Worm (Caenorhabditis elegans) whole organism, L4 larva: Measurements from ENCODE around the gene K10B2.4.
A peak's percentile ranks its signal among the peaks of the same experiment; 100 is the strongest.

Experiments used
- F37D6.2 ChIP-seq: sonication (generic microtip); optimal IDR thresholded peaks from 2 replicates; lab custom pipeline; 2016; ENCODE audit warnings: mild to moderate bottlenecking, missing genetic modification characterization, missing compliant biosample characterization
- F44E2.7 ChIP-seq: fragments of 200-800 bp; sonication (Bioruptor generic); IDR thresholded peaks from 2 replicates; pipeline ENCODE4 v2.1.2; 2022; ENCODE audit warnings: missing genetic modification characterization, missing compliant biosample characterization
- R02D3.7 ChIP-seq: fragments of 150-350 bp; sonication (generic microtip); optimal IDR thresholded peaks from 3 replicates; lab custom pipeline; 2014; ENCODE audit warnings: missing biosample characterization, missing genetic modification characterization
- T20F7.1 ChIP-seq: fragments of 200-800 bp; sonication (Bioruptor generic); optimal IDR thresholded peaks from 2 replicates; lab custom pipeline; 2018; ENCODE audit warnings: mild to moderate bottlenecking, missing genetic modification characterization, missing compliant biosample characterization
- Y105C5A.15 ChIP-seq: fragments of 200-800 bp; sonication (Bioruptor generic); IDR thresholded peaks from 2 replicates; pipeline ENCODE4 v1.3.6; 2022; ENCODE audit warnings: missing genetic modification characterization, missing compliant biosample characterization
- ZK546.5 ChIP-seq, 2 experiments: sonication (generic microtip); optimal IDR thresholded peaks; 2 replicates each; lab custom pipeline; 2017; ENCODE audit warnings: missing biosample characterization in 2 of 2, missing genetic modification characterization in 2 of 2
- aha-1 ChIP-seq: fragments of 150-350 bp; peaks from one replicate; lab custom pipeline; 2014; ENCODE audit warnings: missing biosample characterization, missing genetic modification characterization
- attf-4 ChIP-seq: sonication (generic microtip); optimal IDR thresholded peaks from 3 replicates; lab custom pipeline; 2017; ENCODE audit warnings: missing biosample characterization, missing genetic modification characterization
- ceh-28 ChIP-seq: fragments of 150-350 bp; optimal IDR thresholded peaks from 2 replicates; lab custom pipeline; 2014; ENCODE audit warnings: missing biosample characterization, missing genetic modification reagents, missing genetic modification characterization
- cey-2 ChIP-seq: sonication (generic microtip); optimal IDR thresholded peaks from 3 replicates; lab custom pipeline; 2017; ENCODE audit warnings: missing genetic modification characterization, mild to moderate bottlenecking, missing compliant biosample characterization, antibody characterized with exemption, borderline replicate concordance; ENCODE audit not compliant: insufficient read depth
- ctbp-1 ChIP-seq: fragments of 200-800 bp; sonication (Bioruptor generic); IDR thresholded peaks from 2 replicates; pipeline ENCODE4 v1.3.6; 2022; ENCODE audit warnings: missing genetic modification reagents, missing genetic modification characterization, missing compliant biosample characterization
- daf-12 ChIP-seq: fragments of 150-350 bp; optimal IDR thresholded peaks from 2 replicates; lab custom pipeline; 2014; ENCODE audit warnings: missing biosample characterization, missing genetic modification reagents, missing genetic modification characterization
- daf-16 ChIP-seq, 3 experiments: sonication (generic microtip); optimal IDR thresholded peaks; 2 replicates each; lab custom pipeline; 2016 to 2017; ENCODE audit warnings: missing genetic modification characterization in 3 of 3, missing genetic modification reagents in 3 of 3, mild to moderate bottlenecking in 2 of 3, missing compliant biosample characterization in 2 of 3, missing biosample characterization in 1 of 3, moderate library complexity in 1 of 3
- dmd-6 ChIP-seq: fragments of 200-800 bp; sonication (Bioruptor generic); IDR thresholded peaks from 2 replicates; pipeline ENCODE4 v1.3.6; 2022; ENCODE audit warnings: missing genetic modification reagents, missing genetic modification characterization, missing compliant biosample characterization
- dmd-8 ChIP-seq: fragments of 200-800 bp; sonication (Bioruptor generic); IDR thresholded peaks from 2 replicates; pipeline ENCODE4 v1.3.6; 2022; ENCODE audit warnings: missing genetic modification characterization, missing compliant biosample characterization
- dmd-9 ChIP-seq: fragments of 200-800 bp; sonication (Bioruptor generic); IDR thresholded peaks from 2 replicates; pipeline ENCODE4 v1.3.6; 2022; ENCODE audit warnings: missing genetic modification reagents, missing genetic modification characterization, missing compliant biosample characterization
- duxl-1 ChIP-seq: sonication (generic microtip); optimal IDR thresholded peaks from 2 replicates; lab custom pipeline; 2016; ENCODE audit warnings: mild to moderate bottlenecking, missing genetic modification characterization, moderate library complexity, missing compliant biosample characterization; ENCODE audit not compliant: poor library complexity
- egl-27 ChIP-seq: sonication (generic microtip); optimal IDR thresholded peaks from 3 replicates; lab custom pipeline; 2017; ENCODE audit warnings: missing biosample characterization, missing genetic modification reagents, missing genetic modification characterization
- egl-43 ChIP-seq: fragments of 200-800 bp; sonication (Bioruptor generic); IDR thresholded peaks from 2 replicates; pipeline ENCODE4 v1.3.6; 2022; ENCODE audit warnings: missing genetic modification reagents, missing genetic modification characterization, missing compliant biosample characterization
- gei-8 ChIP-seq: fragments of 200-800 bp; sonication (Bioruptor generic); optimal IDR thresholded peaks from 2 replicates; lab custom pipeline; 2018; ENCODE audit warnings: mild to moderate bottlenecking, missing genetic modification characterization, missing compliant biosample characterization
- hlh-11 ChIP-seq: fragments of 200-800 bp; sonication (Bioruptor generic); optimal IDR thresholded peaks from 2 replicates; lab custom pipeline; 2018; ENCODE audit warnings: mild to moderate bottlenecking, missing genetic modification characterization, missing compliant biosample characterization
- hlh-30 ChIP-seq: sonication (generic microtip); optimal IDR thresholded peaks from 2 replicates; lab custom pipeline; 2017; ENCODE audit warnings: antibody characterized with exemption, mild to moderate bottlenecking, missing genetic modification characterization, missing compliant biosample characterization; ENCODE audit not compliant: insufficient read depth
- jun-1 ChIP-seq: fragments of 150-350 bp; optimal IDR thresholded peaks from 2 replicates; lab custom pipeline; 2014; ENCODE audit warnings: missing biosample characterization, missing genetic modification reagents, missing genetic modification characterization
- lim-7 ChIP-seq: fragments of 200-800 bp; sonication (Bioruptor generic); IDR thresholded peaks from 2 replicates; pipeline ENCODE4 v1.3.6; 2022; ENCODE audit warnings: missing genetic modification characterization, missing compliant biosample characterization
- lsy-2 ChIP-seq, 2 experiments: fragments of 150-350 bp in 1 of 2; sonication (generic microtip) in 1 of 2; optimal IDR thresholded peaks; 2 replicates each; lab custom pipeline; 2014 to 2017; ENCODE audit warnings: missing biosample characterization in 2 of 2, missing genetic modification characterization in 2 of 2
- madf-9 ChIP-seq: fragments of 200-800 bp; sonication (Bioruptor generic); conservative IDR thresholded peaks from 2 replicates; pipeline ENCODE4 v1.3.6; 2022; ENCODE audit warnings: missing genetic modification reagents, missing genetic modification characterization, missing compliant biosample characterization
- mdl-1 ChIP-seq, 2 experiments: fragments of 150-350 bp in 1 of 2; sonication (generic microtip) in 1 of 2; optimal IDR thresholded peaks; 2 replicates each; lab custom pipeline; 2014 to 2017; ENCODE audit warnings: missing biosample characterization in 2 of 2, missing genetic modification characterization in 2 of 2
- mes-2 ChIP-seq: sonication (generic microtip); optimal IDR thresholded peaks from 2 replicates; lab custom pipeline; 2016; ENCODE audit warnings: missing genotype, mild to moderate bottlenecking, missing genetic modification characterization, missing compliant biosample characterization; ENCODE audit not compliant: poor library complexity, severe bottlenecking
- mxl-2 ChIP-seq: fragments of 200-800 bp; sonication (Bioruptor generic); conservative IDR thresholded peaks from 2 replicates; pipeline ENCODE4 v1.3.6; 2022; ENCODE audit warnings: missing genetic modification reagents, missing genetic modification characterization, missing compliant biosample characterization
- mxl-3 ChIP-seq: fragments of 200-800 bp; sonication (Bioruptor generic); optimal IDR thresholded peaks from 2 replicates; lab custom pipeline; 2018; ENCODE audit warnings: mild to moderate bottlenecking, missing genetic modification characterization, missing compliant biosample characterization
- nhr-102 ChIP-seq: sonication (generic microtip); optimal IDR thresholded peaks from 2 replicates; lab custom pipeline; 2016; ENCODE audit warnings: mild to moderate bottlenecking, missing genetic modification characterization, moderate library complexity, missing compliant biosample characterization
- nhr-111 ChIP-seq: fragments of 200-800 bp; sonication (Bioruptor generic); optimal IDR thresholded peaks from 2 replicates; lab custom pipeline; 2018; ENCODE audit warnings: mild to moderate bottlenecking, missing genetic modification characterization, missing compliant biosample characterization
- nhr-25 ChIP-seq: sonication (generic microtip); optimal IDR thresholded peaks from 2 replicates; lab custom pipeline; 2017; ENCODE audit warnings: missing genetic modification characterization, mild to moderate bottlenecking, missing compliant biosample characterization, antibody characterized with exemption, moderate library complexity, borderline replicate concordance; ENCODE audit not compliant: insufficient read depth
- nhr-41 ChIP-seq: fragments of 200-800 bp; sonication (Bioruptor generic); IDR thresholded peaks from 2 replicates; pipeline ENCODE4 v1.3.6; 2022; ENCODE audit warnings: missing genetic modification reagents, missing genetic modification characterization, missing compliant biosample characterization
- nhr-6 ChIP-seq: fragments of 150-350 bp; optimal IDR thresholded peaks from 2 replicates; lab custom pipeline; 2014; ENCODE audit warnings: missing biosample characterization, missing genetic modification characterization
- pha-4 ChIP-seq, 2 experiments: fragments of 150-350 bp in 1 of 2; fragments of 200-800 bp in 1 of 2; sonication (Bioruptor generic) in 1 of 2; IDR thresholded peaks in 1 of 2; optimal IDR thresholded peaks in 1 of 2; 2 replicates each; pipeline versions ENCODE4 v1.3.6 to Lab custom; 2014 to 2022; ENCODE audit warnings: missing genetic modification characterization in 2 of 2, missing genetic modification reagents in 2 of 2, missing biosample characterization in 1 of 2, missing compliant biosample characterization in 1 of 2
- saeg-2 ChIP-seq: fragments of 200-800 bp; sonication (Bioruptor generic); IDR thresholded peaks from 2 replicates; pipeline ENCODE4 v1.3.6; 2022; ENCODE audit warnings: missing genetic modification reagents, missing genetic modification characterization, missing compliant biosample characterization
- set-16 ChIP-seq: fragments of 200-800 bp; sonication (Bioruptor generic); IDR thresholded peaks from 2 replicates; pipeline ENCODE4 v1.3.6; 2022; ENCODE audit warnings: missing genetic modification reagents, missing genetic modification characterization, missing compliant biosample characterization
- snpc-1.2 ChIP-seq: fragments of 200-800 bp; sonication (Bioruptor generic); IDR thresholded peaks from 2 replicates; pipeline ENCODE4 v1.3.6; 2022; ENCODE audit warnings: missing genetic modification reagents, missing genetic modification characterization, missing compliant biosample characterization
- spr-3 ChIP-seq: fragments of 200-800 bp; sonication (Bioruptor generic); optimal IDR thresholded peaks from 2 replicates; lab custom pipeline; 2018; ENCODE audit warnings: mild to moderate bottlenecking, missing genetic modification characterization, missing compliant biosample characterization
- unc-39 ChIP-seq: sonication (generic microtip); optimal IDR thresholded peaks from 2 replicates; lab custom pipeline; 2017; ENCODE audit warnings: missing biosample characterization, missing genetic modification characterization
- unc-62 ChIP-seq, 3 experiments: fragments of 150-350 bp in 1 of 3; sonication (generic microtip); optimal IDR thresholded peaks in 2 of 3; peaks in 1 of 3; 1 replicate in 1 of 3; 2 replicates in 2 of 3; lab custom pipeline; 2014 to 2017; ENCODE audit warnings: missing biosample characterization in 3 of 3, missing genetic modification characterization in 3 of 3, missing genetic modification reagents in 3 of 3, missing genotype in 1 of 3
- zag-1 ChIP-seq: fragments of 150-350 bp; optimal IDR thresholded peaks from 2 replicates; lab custom pipeline; 2014; ENCODE audit warnings: missing biosample characterization, missing genetic modification characterization
- zfp-3 ChIP-seq: fragments of 200-800 bp; sonication (Bioruptor generic); conservative IDR thresholded peaks from 2 replicates; pipeline ENCODE4 v1.3.6; 2022; ENCODE audit warnings: missing genetic modification reagents, missing genetic modification characterization, missing compliant biosample characterization
- zip-11 ChIP-seq: fragments of 200-800 bp; sonication (Bioruptor generic); IDR thresholded peaks from 2 replicates; pipeline ENCODE4 v1.3.6; 2022; ENCODE audit warnings: missing genetic modification characterization, missing compliant biosample characterization
- ztf-11 ChIP-seq: fragments of 150-350 bp; optimal IDR thresholded peaks from 2 replicates; lab custom pipeline; 2014; ENCODE audit warnings: missing biosample characterization, missing genetic modification characterization
- ztf-7 ChIP-seq: fragments of 150-350 bp; optimal IDR thresholded peaks from 2 replicates; lab custom pipeline; 2014; ENCODE audit warnings: missing biosample characterization, missing genetic modification characterization

K10B2.4 gene

DNA sequence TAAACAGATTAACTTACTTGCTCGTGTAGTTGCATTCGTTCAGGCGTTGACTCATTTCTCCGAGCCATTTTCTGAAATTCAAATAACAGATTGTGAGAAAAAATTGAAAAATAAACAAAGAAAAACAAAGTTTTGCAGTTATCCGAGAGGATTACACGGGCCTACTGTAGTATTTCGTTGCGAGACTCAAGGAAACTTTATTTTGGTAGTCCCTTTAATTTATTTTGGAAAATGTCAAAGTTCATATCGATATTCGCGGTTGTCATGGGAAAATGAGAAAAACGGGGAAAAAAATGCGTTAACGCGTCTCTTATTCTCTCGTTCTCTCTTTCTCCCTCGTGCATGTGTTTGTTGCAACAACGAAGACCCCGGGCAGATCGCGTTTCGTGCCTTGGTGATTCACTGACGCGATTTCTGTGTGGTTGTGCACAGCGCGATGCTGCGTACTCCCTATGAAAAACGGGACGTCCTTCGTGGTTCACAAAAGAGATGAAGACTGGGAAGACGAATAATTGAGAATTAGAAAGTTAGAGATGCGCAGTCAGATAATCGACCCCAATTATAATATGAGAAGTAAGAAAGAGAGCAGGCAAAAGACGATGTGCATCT is 29.4 kb downstream of the K10B2.4 start, which contains the start of gene set-4 (continued):
- TF ChIP-seq lim-7 (GFP tag; lab: Robert Waterston, UW) (no peak), zag-1 (tag; lab: Kevin White, UChicago) (no peak), nhr-25 (tag; lab: Kevin White, UChicago) (peak; percentile 85), F44E2.7 (GFP tag; lab: Robert Waterston, UW) (no peak), dmd-6 (GFP tag; lab: Robert Waterston, UW) (peak; percentile 93), gei-8 (peak; percentile 35), snpc-1.2 (no peak), ZK546.5 (tag; optimal IDR thresholded peaks at IDR 0.05; lab: Kevin White, UChicago) (no peak), ceh-28 (tag; lab: Kevin White, UChicago) (peak; percentile 29), dmd-9 (GFP tag; lab: Robert Waterston, UW) (no peak), spr-3 (GFP tag; lab: Kevin White, UChicago) (peak; percentile 68), egl-27 (no peak), unc-39 (no peak), hlh-30 (tag; lab: Kevin White, UChicago) (peak; percentile 95), jun-1 (tag; lab: Kevin White, UChicago) (peak; percentile 77), hlh-11 (tag; lab: Kevin White, UChicago) (peak; percentile 96), egl-43 (GFP tag; lab: Robert Waterston, UW) (no peak; the same call in 1 of the 2 replicates), cey-2 (tag; lab: Kevin White, UChicago) (no peak), nhr-111 (GFP tag; lab: Kevin White, UChicago) (no peak), T20F7.1 (GFP tag; lab: Kevin White, UChicago) (peak; percentile 85), mxl-2 (no peak), lsy-2 (tag; optimal IDR thresholded peaks at IDR 0.05; lab: Kevin White, UChicago) (peak; percentile 79 to 95), R02D3.7 (tag; lab: Kevin White, UChicago) (no peak), mdl-1 (tag; optimal IDR thresholded peaks at IDR 0.05; lab: Kevin White, UChicago) (peak; percentile 19 to 94), zip-11 (no peak), aha-1 (tag; lab: Kevin White, UChicago) (peak; percentile 99), attf-4 (tag; lab: Kevin White, UChicago) (no peak), mxl-3 (GFP tag; lab: Kevin White, UChicago) (peak; percentile 96), F37D6.2 (tag; lab: Kevin White, UChicago) (peak; percentile 90), madf-9 (GFP tag; lab: Robert Waterston, UW) (peak; percentile 64; the same call in 1 of the 2 replicates), nhr-41 (GFP tag; lab: Robert Waterston, UW) (peak; percentile 22; the same call in 1 of the 2 replicates), daf-12 (tag; lab: Kevin White, UChicago) (no peak), ztf-11 (tag; lab: Kevin White, UChicago) (peak; percentile 16), ctbp-1 (GFP tag; lab: Robert Waterston, UW) (peak; percentile 88), unc-62 (GFP tag; optimal IDR thresholded peaks at IDR 0.05 in 1 of 2; lab: Kevin White, UChicago) (peak in 1 of 2 experiments; percentile 75), unc-62 (tag; optimal IDR thresholded peaks at IDR 0.05; lab: Kevin White, UChicago) (no peak), saeg-2 (GFP tag; lab: Robert Waterston, UW) (no peak), dmd-8 (no peak), daf-16 (GFP tag; optimal IDR thresholded peaks at IDR 0.05; lab: Kevin White, UChicago) (peak; percentile 50 to 86), daf-16 (tag; optimal IDR thresholded peaks at IDR 0.05; lab: Kevin White, UChicago) (peak; percentile 75), ztf-7 (tag; lab: Kevin White, UChicago) (peak; percentile 72), set-16 (GFP tag; lab: Robert Waterston, UW) (peak; percentile 25; the same call in 1 of the 2 replicates), nhr-102 (tag; lab: Kevin White, UChicago) (peak; percentile 87), duxl-1 (peak; percentile 77), mes-2 (peak; percentile 89), pha-4 (GFP tag; IDR thresholded peaks at IDR 0.05; lab: Robert Waterston, UW) (peak; percentile 68), pha-4 (tag; optimal IDR thresholded peaks at IDR 0.05; lab: Kevin White, UChicago) (peak; percentile 67), Y105C5A.15 (GFP tag; lab: Robert Waterston, UW) (no peak), zfp-3 (GFP tag; lab: Robert Waterston, UW) (0 out of 2 replicates have a peak, but pooled peaks have one; percentile 65), nhr-6 (tag; lab: Kevin White, UChicago) (peak; percentile 79)
